Fruit fly (Drosophila melanogaster) whole organism, prepupa: ENCODE measurements around the gene Cpr97Ea.
A peak's percentile ranks its signal among the peaks of the same experiment; 100 is the strongest.

ENCODE experiments used
- Blimp-1 ChIP-seq: fragments of 200-800 bp; sonication (Bioruptor generic); optimal IDR thresholded peaks from 3 replicates; lab custom pipeline; 2017; ENCODE audit warnings: missing biosample characterization, missing genetic modification characterization, mild to moderate bottlenecking, moderate library complexity, missing genetic modification reagents
- CG11294 ChIP-seq: fragments of 200-800 bp; sonication (Bioruptor generic); IDR thresholded peaks from 2 replicates; pipeline ENCODE4 v1.3.6; 2022; ENCODE audit warnings: missing biosample characterization, missing genetic modification characterization
- CG11762 ChIP-seq: fragments of 200-800 bp; sonication (Bioruptor generic); optimal IDR thresholded peaks from 3 replicates; lab custom pipeline; 2016; ENCODE audit warnings: missing biosample characterization, missing genetic modification characterization; ENCODE audit not compliant: insufficient read depth
- CG11902 ChIP-seq: fragments of 200-800 bp; sonication (Bioruptor generic); optimal IDR thresholded peaks from 3 replicates; lab custom pipeline; 2016; ENCODE audit warnings: missing biosample characterization, missing genetic modification characterization
- CG1621 ChIP-seq: fragments of 200-800 bp; sonication (Bioruptor generic); optimal IDR thresholded peaks from 3 replicates; lab custom pipeline; 2018; ENCODE audit warnings: missing biosample characterization, mild to moderate bottlenecking, missing genetic modification characterization
- CG16779 ChIP-seq: fragments of 200-800 bp; sonication (Bioruptor generic); optimal IDR thresholded peaks from 3 replicates; lab custom pipeline; 2017; ENCODE audit warnings: missing biosample characterization, mild to moderate bottlenecking, missing genetic modification characterization
- CG3032 ChIP-seq: fragments of 200-800 bp; optimal IDR thresholded peaks from 2 replicates; lab custom pipeline; 2019; ENCODE audit warnings: missing biosample characterization, mild to moderate bottlenecking, missing genetic modification characterization, moderate library complexity
- CG31627 ChIP-seq: fragments of 200-800 bp; sonication (Bioruptor generic); optimal IDR thresholded peaks from 3 replicates; lab custom pipeline; 2016; ENCODE audit warnings: missing biosample characterization, missing genetic modification characterization
- CG32006 ChIP-seq: fragments of 200-800 bp; sonication (Bioruptor generic); optimal IDR thresholded peaks from 3 replicates; lab custom pipeline; 2017; ENCODE audit warnings: missing biosample characterization, mild to moderate bottlenecking, missing genetic modification characterization
- CG34406 ChIP-seq: fragments of 200-800 bp; sonication (Bioruptor generic); optimal IDR thresholded peaks from 3 replicates; lab custom pipeline; 2016; ENCODE audit warnings: missing biosample characterization, missing genetic modification characterization
- CG3919 ChIP-seq: fragments of 200-800 bp; sonication (Bioruptor generic); optimal IDR thresholded peaks from 3 replicates; lab custom pipeline; 2016; ENCODE audit warnings: missing biosample characterization, missing genetic modification characterization
- CG4318 ChIP-seq: fragments of 200-800 bp; sonication (Bioruptor generic); optimal IDR thresholded peaks from 3 replicates; lab custom pipeline; 2017; ENCODE audit warnings: missing biosample characterization, mild to moderate bottlenecking, missing genetic modification characterization
- CG6163 ChIP-seq: fragments of 200-800 bp; sonication (Bioruptor generic); IDR thresholded peaks from 3 replicates; pipeline ENCODE4 v1.3.6; 2022; ENCODE audit warnings: missing biosample characterization, missing genetic modification characterization
- CG6808 ChIP-seq: fragments of 200-800 bp; sonication (Bioruptor generic); optimal IDR thresholded peaks from 3 replicates; lab custom pipeline; 2017; ENCODE audit warnings: missing biosample characterization, missing genetic modification characterization, mild to moderate bottlenecking, moderate library complexity, missing genetic modification reagents
- CG7368 ChIP-seq: fragments of 200-800 bp; sonication (Bioruptor generic); optimal IDR thresholded peaks from 3 replicates; lab custom pipeline; 2016; ENCODE audit warnings: missing biosample characterization, missing genetic modification characterization
- CG8119 ChIP-seq: fragments of 200-800 bp; sonication (Bioruptor generic); IDR thresholded peaks from 3 replicates; pipeline ENCODE4 v1.3.6; 2022; ENCODE audit warnings: missing biosample characterization, missing genetic modification characterization
- CG8319 ChIP-seq: fragments of 200-800 bp; sonication (Bioruptor generic); optimal IDR thresholded peaks from 3 replicates; lab custom pipeline; 2016; ENCODE audit warnings: missing biosample characterization, missing genetic modification characterization
- CG8632 ChIP-seq: fragments of 200-800 bp; sonication (Bioruptor generic); optimal IDR thresholded peaks from 3 replicates; lab custom pipeline; 2016; ENCODE audit warnings: missing biosample characterization, missing genetic modification characterization
- CG9139 ChIP-seq: fragments of 200-800 bp; sonication (Bioruptor generic); optimal IDR thresholded peaks from 3 replicates; lab custom pipeline; 2017; ENCODE audit warnings: missing biosample characterization, mild to moderate bottlenecking, missing genetic modification characterization
- Eip78C ChIP-seq: fragments of 200-800 bp; sonication (Bioruptor generic); peaks from one replicate; lab custom pipeline; 2016; ENCODE audit warnings: missing biosample characterization, missing genetic modification characterization
- Eip93F ChIP-seq: fragments of 200-800 bp; sonication (Bioruptor generic); optimal IDR thresholded peaks from 2 replicates; lab custom pipeline; 2016; ENCODE audit warnings: missing biosample characterization, mild to moderate bottlenecking, missing genetic modification characterization
- Ets21C ChIP-seq: fragments of 200-800 bp; sonication (Bioruptor generic); optimal IDR thresholded peaks from 3 replicates; lab custom pipeline; 2016; ENCODE audit warnings: missing biosample characterization, missing genetic modification characterization
- Ets96B ChIP-seq: fragments of 200-800 bp; optimal IDR thresholded peaks from 2 replicates; lab custom pipeline; 2019; ENCODE audit warnings: missing biosample characterization, mild to moderate bottlenecking, missing genetic modification characterization, moderate library complexity
- Gug ChIP-seq: fragments of 200-800 bp; sonication (Bioruptor generic); IDR thresholded peaks from 2 replicates; pipeline ENCODE4 v1.3.6; 2022; ENCODE audit warnings: missing biosample characterization, missing genetic modification characterization
- Hr38 ChIP-seq: sonication (Bioruptor generic); optimal IDR thresholded peaks from 2 replicates; lab custom pipeline; 2016; ENCODE audit warnings: missing biosample characterization, missing genetic modification characterization
- Hr39 ChIP-seq: fragments of 200-800 bp; sonication (Bioruptor generic); optimal IDR thresholded peaks from 2 replicates; lab custom pipeline; 2016; ENCODE audit warnings: missing biosample characterization, missing genetic modification characterization
- Hr4 ChIP-seq: fragments of 200-800 bp; sonication (Bioruptor generic); optimal IDR thresholded peaks from 3 replicates; lab custom pipeline; 2016; ENCODE audit warnings: missing biosample characterization, missing genetic modification characterization
- Lpt ChIP-seq: fragments of 200-800 bp; sonication (Bioruptor generic); optimal IDR thresholded peaks from 3 replicates; lab custom pipeline; 2016; ENCODE audit warnings: missing biosample characterization, missing genetic modification characterization
- Met ChIP-seq: fragments of 200-800 bp; sonication (Bioruptor generic); optimal IDR thresholded peaks from 3 replicates; lab custom pipeline; 2016; ENCODE audit warnings: missing biosample characterization, missing genetic modification characterization
- OdsH ChIP-seq: fragments of 200-800 bp; sonication (Bioruptor generic); optimal IDR thresholded peaks from 3 replicates; lab custom pipeline; 2016; ENCODE audit warnings: missing biosample characterization, missing genetic modification characterization
- Sox15 ChIP-seq: fragments of 200-800 bp; sonication (Bioruptor generic); optimal IDR thresholded peaks from 3 replicates; lab custom pipeline; 2016; ENCODE audit warnings: missing biosample characterization, missing genetic modification characterization
- achi ChIP-seq: fragments of 200-800 bp; sonication (Bioruptor generic); optimal IDR thresholded peaks from 3 replicates; lab custom pipeline; 2016; ENCODE audit warnings: missing biosample characterization, missing genetic modification characterization
- acj6 ChIP-seq: fragments of 200-800 bp; sonication (Bioruptor generic); optimal IDR thresholded peaks from 3 replicates; lab custom pipeline; 2016; ENCODE audit warnings: missing biosample characterization, missing genetic modification characterization
- cyc ChIP-seq: fragments of 200-800 bp; sonication (Bioruptor generic); optimal IDR thresholded peaks from 3 replicates; lab custom pipeline; 2016; ENCODE audit warnings: missing biosample characterization, missing genetic modification characterization
- dsx ChIP-seq: fragments of 200-800 bp; optimal IDR thresholded peaks from 3 replicates; lab custom pipeline; 2019; ENCODE audit warnings: missing biosample characterization, mild to moderate bottlenecking, missing genetic modification characterization, moderate library complexity; ENCODE audit not compliant: poor library complexity, severe bottlenecking
- eg ChIP-seq: fragments of 200-800 bp; sonication (Bioruptor generic); IDR thresholded peaks from 3 replicates; pipeline ENCODE4 v1.3.6; 2022; ENCODE audit warnings: missing biosample characterization, missing genetic modification characterization
- esn ChIP-seq: fragments of 200-800 bp; sonication (Bioruptor generic); optimal IDR thresholded peaks from 2 replicates; lab custom pipeline; 2016; ENCODE audit warnings: missing biosample characterization, mild to moderate bottlenecking, missing genetic modification characterization, moderate library complexity
- fd59A ChIP-seq: fragments of 200-800 bp; sonication (Bioruptor generic); optimal IDR thresholded peaks from 2 replicates; lab custom pipeline; 2017; ENCODE audit warnings: missing biosample characterization, mild to moderate bottlenecking, missing genetic modification characterization, missing genetic modification reagents
- fd85E ChIP-seq: fragments of 200-800 bp; sonication (Bioruptor generic); optimal IDR thresholded peaks from 3 replicates; lab custom pipeline; 2016; ENCODE audit warnings: missing biosample characterization, missing genetic modification characterization
- fkh ChIP-seq: fragments of 200-800 bp; sonication (Bioruptor generic); optimal IDR thresholded peaks from 3 replicates; lab custom pipeline; 2017; ENCODE audit warnings: missing biosample characterization, mild to moderate bottlenecking, missing genetic modification characterization, moderate library complexity
- lz ChIP-seq: fragments of 200-800 bp; sonication (Bioruptor generic); optimal IDR thresholded peaks from 3 replicates; lab custom pipeline; 2016; ENCODE audit warnings: missing biosample characterization, missing genetic modification characterization
- net ChIP-seq: fragments of 200-800 bp; sonication (Bioruptor generic); optimal IDR thresholded peaks from 3 replicates; lab custom pipeline; 2016; ENCODE audit warnings: missing biosample characterization, missing genetic modification characterization
- pdm3 ChIP-seq: fragments of 200-800 bp; sonication (Bioruptor generic); optimal IDR thresholded peaks from 3 replicates; lab custom pipeline; 2016; ENCODE audit warnings: missing biosample characterization, missing genetic modification characterization
- salr ChIP-seq, 2 experiments: fragments of 200-800 bp; sonication (Bioruptor generic); optimal IDR thresholded peaks; 3 replicates each; lab custom pipeline; 2016 to 2018; ENCODE audit warnings: missing biosample characterization in 2 of 2, missing genetic modification characterization in 2 of 2, mild to moderate bottlenecking in 1 of 2
- spab ChIP-seq: fragments of 200-800 bp; sonication (Bioruptor generic); optimal IDR thresholded peaks from 2 replicates; lab custom pipeline; 2017; ENCODE audit warnings: missing biosample characterization, mild to moderate bottlenecking, missing genetic modification characterization, missing genetic modification reagents
- svp ChIP-seq: fragments of 200-800 bp; sonication (Bioruptor generic); peaks from one replicate; lab custom pipeline; 2016; ENCODE audit warnings: missing biosample characterization, missing genetic modification characterization
- topi ChIP-seq: fragments of 200-800 bp; sonication (Bioruptor generic); optimal IDR thresholded peaks from 3 replicates; lab custom pipeline; 2016; ENCODE audit warnings: missing biosample characterization, missing genetic modification characterization
- vri ChIP-seq: fragments of 200-800 bp; sonication (Bioruptor generic); optimal IDR thresholded peaks from 3 replicates; lab custom pipeline; 2016; ENCODE audit warnings: missing biosample characterization, mild to moderate bottlenecking, missing genetic modification characterization

Cpr97Ea gene

dm6 chr3R:27069810-27070625 lies 17.6 kb downstream of the Cpr97Ea start, which contains the start of gene spz (continued):
- TF ChIP-seq fd59A = no peak
- peak; percentile 98 for TF ChIP-seq svp (GFP tag; lab: Kevin White, UChicago)
- no peak for TF ChIP-seq Sox15 (GFP tag; lab: Kevin White, UChicago)
- TF ChIP-seq Hr39 (GFP tag; lab: Kevin White, UChicago) = no peak
- no peak for TF ChIP-seq Ets21C (GFP tag; lab: Kevin White, UChicago)
- TF ChIP-seq CG31627 = no peak
- TF ChIP-seq net (GFP tag; lab: Kevin White, UChicago) = peak; percentile 13
- peak; percentile 33; the same call in 1 of the 3 replicates for TF ChIP-seq CG8119 (GFP tag; lab: Robert Waterston, UW)
- no peak for TF ChIP-seq achi
- TF ChIP-seq CG1621 (tag; lab: Kevin White, UChicago) = no peak
- no peak for TF ChIP-seq vri (GFP tag; lab: Kevin White, UChicago)
- TF ChIP-seq CG3919 (GFP tag; lab: Kevin White, UChicago) = peak; percentile 21
- TF ChIP-seq CG8319 = no peak
- peak; percentile 12 for TF ChIP-seq CG11762
- TF ChIP-seq pdm3 = peak; percentile 4

dm6 chr3R:27069201-27069600 lies 18.4 kb downstream of the Cpr97Ea start:
- TF ChIP-seq CG3919 (GFP tag; lab: Kevin White, UChicago) (no peak), cyc (GFP tag; lab: Kevin White, UChicago) (no peak), vri (GFP tag; lab: Kevin White, UChicago) (no peak), achi (no peak), CG6163 (GFP tag; lab: Robert Waterston, UW) (peak; percentile 76), acj6 (GFP tag; lab: Kevin White, UChicago) (no peak), CG8632 (GFP tag; lab: Kevin White, UChicago) (no peak), OdsH (GFP tag; lab: Kevin White, UChicago) (no peak), CG32006 (no peak), spab (GFP tag; lab: Kevin White, UChicago) (peak; percentile 56), Sox15 (GFP tag; lab: Kevin White, UChicago) (no peak), lz (GFP tag; lab: Kevin White, UChicago) (no peak), CG3032 (tag; lab: Kevin White, UChicago) (no peak), Eip78C (GFP tag; lab: Kevin White, UChicago) (peak; percentile 61), Hr38 (no peak), CG7368 (GFP tag; lab: Kevin White, UChicago) (no peak), Hr39 (GFP tag; lab: Kevin White, UChicago) (no peak), CG1621 (tag; lab: Kevin White, UChicago) (peak; percentile 38), esn (no peak), salr (GFP tag; optimal IDR thresholded peaks at IDR 0.05; lab: Kevin White, UChicago) (no peak), Ets21C (GFP tag; lab: Kevin White, UChicago) (no peak), CG11762 (no peak), CG16779 (tag; lab: Kevin White, UChicago) (peak; percentile 26), Gug (GFP tag; lab: Robert Waterston, UW) (no peak), Met (no peak), eg (GFP tag; lab: Robert Waterston, UW) (peak; percentile 59; the same call in 2 of the 3 replicates), CG34406 (GFP tag; lab: Kevin White, UChicago) (no peak), CG4318 (no peak), Ets96B (tag; lab: Kevin White, UChicago) (peak; percentile 56), fkh (GFP tag; lab: Kevin White, UChicago) (peak; percentile 73), topi (GFP tag; lab: Kevin White, UChicago) (no peak), CG8119 (GFP tag; lab: Robert Waterston, UW) (0 out of 3 replicates have a peak, but pooled peaks have one; percentile 23), Blimp-1 (GFP tag; lab: Kevin White, UChicago) (no peak), CG9139 (GFP tag; lab: Kevin White, UChicago) (peak; percentile 13), pdm3 (no peak), fd85E (no peak), Eip93F (no peak), dsx (GFP tag; lab: Kevin White, UChicago) (peak; percentile 57), Hr4 (GFP tag; lab: Kevin White, UChicago) (peak; percentile 3), CG6808 (GFP tag; lab: Kevin White, UChicago) (peak; percentile 63), CG11294 (GFP tag; lab: Robert Waterston, UW) (no peak), CG11902 (no peak), Lpt (GFP tag; lab: Kevin White, UChicago) (no peak)
